Worm (Caenorhabditis elegans) whole organism, L4 larva: ENCODE data around the gene F49C12.11.

Experiments
- F26F4.8 ChIP-seq: fragments of 200-800 bp; sonication (Bioruptor generic); conservative IDR thresholded peaks from 2 replicates; pipeline ENCODE4 v1.3.6; 2022; ENCODE audit warnings: missing genetic modification characterization, missing compliant biosample characterization
- F37D6.2 ChIP-seq: sonication (generic microtip); optimal IDR thresholded peaks from 2 replicates; lab custom pipeline; 2016; ENCODE audit warnings: mild to moderate bottlenecking, missing genetic modification characterization, missing compliant biosample characterization
- F44E2.7 ChIP-seq: fragments of 200-800 bp; sonication (Bioruptor generic); IDR thresholded peaks from 2 replicates; pipeline ENCODE4 v2.1.2; 2022; ENCODE audit warnings: missing genetic modification characterization, missing compliant biosample characterization
- T20F7.1 ChIP-seq: fragments of 200-800 bp; sonication (Bioruptor generic); optimal IDR thresholded peaks from 2 replicates; lab custom pipeline; 2018; ENCODE audit warnings: mild to moderate bottlenecking, missing genetic modification characterization, missing compliant biosample characterization
- T26A8.4 ChIP-seq: fragments of 200-800 bp; sonication (Bioruptor generic); IDR thresholded peaks from 2 replicates; pipeline ENCODE4 v1.3.6; 2022; ENCODE audit warnings: missing genetic modification characterization, missing compliant biosample characterization
- Y75B8A.6 ChIP-seq: fragments of 200-800 bp; sonication (Bioruptor generic); IDR thresholded peaks from 2 replicates; pipeline ENCODE4 v1.3.6; 2022; ENCODE audit warnings: missing genetic modification reagents, missing genetic modification characterization, missing compliant biosample characterization
- arid-1 ChIP-seq: fragments of 200-800 bp; sonication (Bioruptor generic); conservative IDR thresholded peaks from 2 replicates; pipeline ENCODE4 v1.3.6; 2022; ENCODE audit warnings: missing genetic modification reagents, missing genetic modification characterization, missing compliant biosample characterization
- ceh-20 ChIP-seq: fragments of 200-800 bp; sonication (Bioruptor generic); IDR thresholded peaks from 2 replicates; pipeline ENCODE4 v1.3.6; 2022; ENCODE audit warnings: missing genetic modification reagents, missing genetic modification characterization, missing compliant biosample characterization
- cey-2 ChIP-seq: sonication (generic microtip); optimal IDR thresholded peaks from 3 replicates; lab custom pipeline; 2017; ENCODE audit warnings: missing genetic modification characterization, mild to moderate bottlenecking, missing compliant biosample characterization, antibody characterized with exemption, borderline replicate concordance; ENCODE audit not compliant: insufficient read depth
- fkh-10 ChIP-seq: fragments of 150-350 bp; optimal IDR thresholded peaks from 2 replicates; lab custom pipeline; 2014; ENCODE audit warnings: missing biosample characterization, missing genetic modification reagents, missing genetic modification characterization
- hlh-30 ChIP-seq: sonication (generic microtip); optimal IDR thresholded peaks from 2 replicates; lab custom pipeline; 2017; ENCODE audit warnings: antibody characterized with exemption, mild to moderate bottlenecking, missing genetic modification characterization, missing compliant biosample characterization; ENCODE audit not compliant: insufficient read depth
- hmg-1.1 ChIP-seq: fragments of 200-800 bp; sonication (Bioruptor generic); IDR thresholded peaks from 2 replicates; pipeline ENCODE4 v1.3.6; 2022; ENCODE audit warnings: missing genetic modification reagents, missing genetic modification characterization, missing compliant biosample characterization
- jun-1 ChIP-seq: fragments of 150-350 bp; optimal IDR thresholded peaks from 2 replicates; lab custom pipeline; 2014; ENCODE audit warnings: missing biosample characterization, missing genetic modification reagents, missing genetic modification characterization
- lim-7 ChIP-seq: fragments of 200-800 bp; sonication (Bioruptor generic); IDR thresholded peaks from 2 replicates; pipeline ENCODE4 v1.3.6; 2022; ENCODE audit warnings: missing genetic modification characterization, missing compliant biosample characterization
- lin-13 ChIP-seq: fragments of 150-350 bp; optimal IDR thresholded peaks from 2 replicates; lab custom pipeline; 2014; ENCODE audit warnings: missing biosample characterization, missing genetic modification reagents, missing genetic modification characterization
- lin-38 ChIP-seq: fragments of 200-800 bp; sonication (Bioruptor generic); IDR thresholded peaks from 2 replicates; pipeline ENCODE4 v1.3.6; 2022; ENCODE audit warnings: missing genetic modification reagents, missing genetic modification characterization, missing compliant biosample characterization
- lir-3 ChIP-seq: sonication (generic microtip); optimal IDR thresholded peaks from 2 replicates; lab custom pipeline; 2016; ENCODE audit warnings: mild to moderate bottlenecking, missing genetic modification characterization, missing compliant biosample characterization
- madf-5 ChIP-seq, 2 experiments: fragments of 200-800 bp; sonication (Bioruptor generic); IDR thresholded peaks; 2 replicates each; pipeline ENCODE4 v1.3.6; 2022; ENCODE audit warnings: missing compliant biosample characterization in 2 of 2, missing genetic modification characterization in 2 of 2
- mdl-1 ChIP-seq, 2 experiments: fragments of 150-350 bp in 1 of 2; sonication (generic microtip) in 1 of 2; optimal IDR thresholded peaks; 2 replicates each; lab custom pipeline; 2014 to 2017; ENCODE audit warnings: missing biosample characterization in 2 of 2, missing genetic modification characterization in 2 of 2
- mdt-29 ChIP-seq: fragments of 200-800 bp; sonication (Bioruptor generic); IDR thresholded peaks from 2 replicates; pipeline ENCODE4 v1.3.6; 2022; ENCODE audit warnings: missing genetic modification reagents, missing genetic modification characterization, missing compliant biosample characterization
- mep-1 ChIP-seq: fragments of 150-350 bp; sonication (generic microtip); optimal IDR thresholded peaks from 3 replicates; lab custom pipeline; 2014; ENCODE audit warnings: missing biosample characterization, missing genetic modification characterization
- mes-2 ChIP-seq: sonication (generic microtip); optimal IDR thresholded peaks from 2 replicates; lab custom pipeline; 2016; ENCODE audit warnings: missing genotype, mild to moderate bottlenecking, missing genetic modification characterization, missing compliant biosample characterization; ENCODE audit not compliant: poor library complexity, severe bottlenecking
- mxl-3 ChIP-seq: fragments of 200-800 bp; sonication (Bioruptor generic); optimal IDR thresholded peaks from 2 replicates; lab custom pipeline; 2018; ENCODE audit warnings: mild to moderate bottlenecking, missing genetic modification characterization, missing compliant biosample characterization
- nhr-237 ChIP-seq: sonication (generic microtip); optimal IDR thresholded peaks from 2 replicates; lab custom pipeline; 2017; ENCODE audit warnings: missing biosample characterization, missing genetic modification characterization
- nhr-25 ChIP-seq: sonication (generic microtip); optimal IDR thresholded peaks from 2 replicates; lab custom pipeline; 2017; ENCODE audit warnings: missing genetic modification characterization, mild to moderate bottlenecking, missing compliant biosample characterization, antibody characterized with exemption, moderate library complexity, borderline replicate concordance; ENCODE audit not compliant: insufficient read depth
- nhr-28 ChIP-seq: fragments of 150-350 bp; optimal IDR thresholded peaks from 2 replicates; lab custom pipeline; 2014; ENCODE audit warnings: missing biosample characterization, missing genetic modification characterization
- nhr-42 ChIP-seq: fragments of 200-800 bp; sonication (Bioruptor generic); IDR thresholded peaks from 2 replicates; pipeline ENCODE4 v1.3.6; 2022; ENCODE audit warnings: missing genetic modification characterization, missing compliant biosample characterization
- nhr-6 ChIP-seq: fragments of 150-350 bp; optimal IDR thresholded peaks from 2 replicates; lab custom pipeline; 2014; ENCODE audit warnings: missing biosample characterization, missing genetic modification characterization
- nhr-76 ChIP-seq: fragments of 150-350 bp; optimal IDR thresholded peaks from 2 replicates; lab custom pipeline; 2014; ENCODE audit warnings: missing biosample characterization, missing genetic modification characterization
- php-3 ChIP-seq: fragments of 200-800 bp; sonication (Bioruptor generic); IDR thresholded peaks from 2 replicates; pipeline ENCODE4 v1.3.6; 2022; ENCODE audit warnings: missing genetic modification reagents, missing genetic modification characterization, missing compliant biosample characterization
- pqm-1 ChIP-seq: sonication (generic microtip); optimal IDR thresholded peaks from 2 replicates; lab custom pipeline; 2017; ENCODE audit warnings: missing biosample characterization, missing genetic modification characterization
- rbr-2 ChIP-seq: sonication (generic microtip); optimal IDR thresholded peaks from 2 replicates; lab custom pipeline; 2016; ENCODE audit warnings: missing genotype, missing genetic modification characterization, missing compliant biosample characterization
- sdz-12 ChIP-seq: fragments of 200-800 bp; sonication (Bioruptor generic); optimal IDR thresholded peaks from 2 replicates; lab custom pipeline; 2018; ENCODE audit warnings: mild to moderate bottlenecking, missing genetic modification characterization, missing compliant biosample characterization
- tag-97 ChIP-seq: fragments of 200-800 bp; sonication (Bioruptor generic); IDR thresholded peaks from 2 replicates; pipeline ENCODE4 v1.3.6; 2022; ENCODE audit warnings: missing genetic modification characterization, missing compliant biosample characterization
- vab-7 ChIP-seq: fragments of 200-800 bp; sonication (Bioruptor generic); IDR thresholded peaks from 2 replicates; pipeline ENCODE4 v1.3.6; 2022; ENCODE audit warnings: missing genetic modification reagents, missing genetic modification characterization, missing compliant biosample characterization
- zfp-2 ChIP-seq: sonication (generic microtip); optimal IDR thresholded peaks from 2 replicates; lab custom pipeline; 2016; ENCODE audit warnings: mild to moderate bottlenecking, missing genetic modification characterization, missing compliant biosample characterization
- zip-2 ChIP-seq: fragments of 150-350 bp; optimal IDR thresholded peaks from 2 replicates; lab custom pipeline; 2014; ENCODE audit warnings: missing biosample characterization, missing genetic modification characterization

F49C12.11 gene

DNA sequence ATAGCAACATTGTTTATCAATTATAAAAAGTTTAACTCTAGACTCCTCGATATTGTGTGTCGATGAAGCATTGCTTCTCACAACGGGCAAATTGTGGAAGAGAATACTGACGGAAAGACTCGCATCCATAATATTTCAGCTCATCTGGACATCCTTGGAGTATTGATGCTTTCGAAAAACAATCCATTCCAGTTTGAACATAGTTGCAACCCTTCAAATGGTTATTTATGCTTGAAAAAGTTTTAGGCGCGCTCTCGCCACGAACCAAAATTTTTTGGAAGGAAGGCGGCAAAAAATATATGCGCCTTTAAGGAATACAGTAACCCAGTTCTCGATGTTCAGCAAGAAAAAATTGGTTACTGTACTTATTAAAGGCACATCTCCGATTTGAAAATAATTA is 3.3 kb downstream of the F49C12.11 start (continued):
- no peak for TF ChIP-seq pqm-1 (tag; lab: Kevin White, UChicago)
- TF ChIP-seq hlh-30 = no peak
- peak; percentile 37 for TF ChIP-seq T20F7.1 (GFP tag; lab: Kevin White, UChicago)
- TF ChIP-seq nhr-42 = 0 out of 2 replicates have a peak, but pooled peaks have one; percentile 12
- TF ChIP-seq nhr-28 (tag; lab: Kevin White, UChicago) = no peak
- no peak for TF ChIP-seq zip-2 (tag; lab: Kevin White, UChicago)
- 0 out of 2 replicates have a peak, but pooled peaks have one; percentile 26 for TF ChIP-seq lin-38 (GFP tag; lab: Robert Waterston, UW)
- no peak for TF ChIP-seq nhr-76 (tag; lab: Kevin White, UChicago)
- TF ChIP-seq nhr-25 (tag; lab: Kevin White, UChicago) = no peak
- TF ChIP-seq cey-2 = no peak
- TF ChIP-seq mxl-3 (GFP tag; lab: Kevin White, UChicago) = no peak
- TF ChIP-seq T26A8.4 (GFP tag; lab: Robert Waterston, UW) = peak; percentile 54; the same call in 1 of the 2 replicates
- TF ChIP-seq rbr-2 (tag; lab: Kevin White, UChicago) = no peak
- TF ChIP-seq arid-1 (GFP tag; lab: Robert Waterston, UW) = 0 out of 2 replicates have a peak, but pooled peaks have one; percentile 10
- TF ChIP-seq nhr-237 (tag; lab: Kevin White, UChicago) = no peak

DNA sequence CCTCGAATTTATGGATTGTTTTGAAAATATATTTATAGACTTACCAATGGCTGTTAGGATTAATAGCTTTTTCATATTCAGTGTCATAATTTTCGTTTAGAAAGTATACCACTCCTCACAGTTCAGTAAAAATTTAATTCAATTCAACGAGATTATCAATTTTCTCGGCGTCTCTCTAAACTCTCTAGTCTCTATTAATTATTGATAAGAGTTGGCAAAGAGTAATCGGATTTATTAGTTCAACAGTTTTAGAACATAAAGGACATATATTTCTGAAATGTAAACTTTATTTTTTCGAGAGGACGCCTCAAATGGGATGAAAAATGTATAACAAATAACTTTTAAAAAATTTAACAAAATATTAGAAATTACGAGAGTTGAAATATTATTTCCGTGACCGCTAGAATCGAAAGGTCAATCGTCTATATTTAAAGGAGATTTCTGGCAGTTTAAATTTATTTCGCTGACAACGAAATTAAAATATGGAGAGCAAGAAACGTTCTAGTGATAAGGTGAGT is 4.9 kb downstream of the F49C12.11 start, which contains the start of the genes nspg-11 and F49C12.15:
Gene nspg-11, minus strand, starts transcription at position 101 of the 518 bp plus-strand sequence.
Gene F49C12.15, plus strand, starts transcription at position 468 of the 518 bp plus-strand sequence.
- TF ChIP-seq mep-1 (no peak), F26F4.8 (GFP tag; lab: Robert Waterston, UW) (no peak), hlh-30 (no peak)

- TF ChIP-seq php-3 (GFP tag; lab: Robert Waterston, UW) = no peak
- no peak for TF ChIP-seq nhr-42
- TF ChIP-seq lim-7 (GFP tag; lab: Robert Waterston, UW) = no peak
- no peak for TF ChIP-seq zfp-2
- no peak for TF ChIP-seq fkh-10
- no peak for TF ChIP-seq jun-1
- no peak for TF ChIP-seq ceh-20 (GFP tag; lab: Robert Waterston, UW)
- no peak for TF ChIP-seq F37D6.2
- TF ChIP-seq madf-5 (GFP tag; IDR thresholded peaks at IDR 0.05; lab: Robert Waterston, UW) = no peak
- TF ChIP-seq vab-7 (GFP tag; lab: Robert Waterston, UW) = no peak
- TF ChIP-seq mes-2 (tag; lab: Kevin White, UChicago) = no peak
- no peak for TF ChIP-seq pqm-1 (tag; lab: Kevin White, UChicago)
- no peak for TF ChIP-seq Y75B8A.6
- no peak for TF ChIP-seq sdz-12 (GFP tag; lab: Kevin White, UChicago)
- TF ChIP-seq mep-1 = no peak
- TF ChIP-seq nhr-28 (tag; lab: Kevin White, UChicago) = no peak
- TF ChIP-seq hmg-1.1 (GFP tag; lab: Robert Waterston, UW) = no peak
- TF ChIP-seq mdl-1 (tag; optimal IDR thresholded peaks at IDR 0.05; lab: Kevin White, UChicago) = no peak
- no peak for TF ChIP-seq nhr-237 (tag; lab: Kevin White, UChicago)
These were observed 8.5 kb downstream of the F49C12.11 start, which contains the start of gene clec-183 for ce11 chrIV:9327706-9328105. TSS of gene clec-183 (plus strand) at chrIV:9328006.

ce11 chrIV:9330755-9331154 is 11.6 kb downstream of the F49C12.11 start, which contains the start of gene nspg-7.1:
TSS of gene nspg-7.1 (minus strand) at chrIV:9330855.
- TF ChIP-seq mdt-29 (GFP tag; lab: Robert Waterston, UW) = no peak
- TF ChIP-seq lir-3 (tag; lab: Kevin White, UChicago) = no peak
- no peak for TF ChIP-seq jun-1
- no peak for TF ChIP-seq F37D6.2
- no peak for TF ChIP-seq nhr-6 (tag; lab: Kevin White, UChicago)
- TF ChIP-seq hmg-1.1 (GFP tag; lab: Robert Waterston, UW) = no peak
- TF ChIP-seq lin-13 = no peak
- TF ChIP-seq tag-97 = no peak
- no peak for TF ChIP-seq F44E2.7 (GFP tag; lab: Robert Waterston, UW)
